Worm (Caenorhabditis elegans) whole organism, late embryonic: Measurements from ENCODE around the gene plep-1.

ENCODE experiments used
- C08G9.2 ChIP-seq: sonication (generic microtip); optimal IDR thresholded peaks from 2 replicates; lab custom pipeline; 2016; ENCODE audit warnings: mild to moderate bottlenecking, missing genetic modification characterization, moderate library complexity, missing compliant biosample characterization
- C38D4.7 ChIP-seq: fragments of 200-800 bp; sonication (Bioruptor generic); optimal IDR thresholded peaks from 2 replicates; lab custom pipeline; 2018; ENCODE audit warnings: mild to moderate bottlenecking, missing genetic modification characterization, moderate library complexity, missing compliant biosample characterization
- F13H6.1 ChIP-seq: sonication (generic microtip); optimal IDR thresholded peaks from 2 replicates; lab custom pipeline; 2016; ENCODE audit warnings: missing genetic modification characterization, missing compliant biosample characterization
- T23F11.4 ChIP-seq: fragments of 200-800 bp; sonication (Bioruptor generic); optimal IDR thresholded peaks from 2 replicates; lab custom pipeline; 2018; ENCODE audit warnings: mild to moderate bottlenecking, missing genetic modification characterization, missing compliant biosample characterization
- ahr-1 ChIP-seq: sonication (generic microtip); optimal IDR thresholded peaks from 2 replicates; lab custom pipeline; 2016; ENCODE audit warnings: missing genetic modification characterization, missing compliant biosample characterization
- ceh-14 ChIP-seq: sonication (generic microtip); optimal IDR thresholded peaks from 2 replicates; lab custom pipeline; 2016; ENCODE audit warnings: missing genotype, missing genetic modification characterization, missing compliant biosample characterization
- ceh-18 ChIP-seq: sonication (generic microtip); optimal IDR thresholded peaks from 2 replicates; lab custom pipeline; 2016; ENCODE audit warnings: missing genetic modification characterization, missing compliant biosample characterization
- ceh-22 ChIP-seq: sonication (generic microtip); optimal IDR thresholded peaks from 2 replicates; lab custom pipeline; 2017; ENCODE audit warnings: missing biosample characterization, missing genetic modification characterization
- ceh-34 ChIP-seq: sonication (generic microtip); optimal IDR thresholded peaks from 2 replicates; lab custom pipeline; 2016; ENCODE audit warnings: mild to moderate bottlenecking, missing genetic modification characterization, missing compliant biosample characterization
- ceh-9 ChIP-seq: sonication (generic microtip); optimal IDR thresholded peaks from 2 replicates; lab custom pipeline; 2016; ENCODE audit warnings: mild to moderate bottlenecking, missing genetic modification characterization, inconsistent platforms, missing compliant biosample characterization
- dmd-4 ChIP-seq: sonication (generic microtip); optimal IDR thresholded peaks from 2 replicates; lab custom pipeline; 2016; ENCODE audit warnings: borderline replicate concordance, missing genetic modification characterization, missing compliant biosample characterization
- dve-1 ChIP-seq: sonication (generic microtip); optimal IDR thresholded peaks from 2 replicates; lab custom pipeline; 2017; ENCODE audit warnings: antibody characterized with exemption, mild to moderate bottlenecking, missing genetic modification characterization, missing compliant biosample characterization
- elt-2 ChIP-seq: sonication (generic microtip); optimal IDR thresholded peaks from 2 replicates; lab custom pipeline; 2016; ENCODE audit warnings: missing genetic modification reagents, missing genetic modification characterization, missing compliant biosample characterization
- elt-4 ChIP-seq: sonication (generic microtip); optimal IDR thresholded peaks from 2 replicates; lab custom pipeline; 2016; ENCODE audit warnings: missing genetic modification characterization, missing compliant biosample characterization
- ets-4 ChIP-seq: sonication (generic microtip); optimal IDR thresholded peaks from 2 replicates; lab custom pipeline; 2016; ENCODE audit warnings: missing genetic modification characterization, missing compliant biosample characterization
- eyg-1 ChIP-seq: sonication (generic microtip); optimal IDR thresholded peaks from 2 replicates; lab custom pipeline; 2016; ENCODE audit warnings: missing genotype, missing genetic modification characterization, missing compliant biosample characterization
- fax-1 ChIP-seq: sonication (generic microtip); optimal IDR thresholded peaks from 2 replicates; lab custom pipeline; 2016; ENCODE audit warnings: missing genotype, missing genetic modification characterization, missing compliant biosample characterization
- fkh-10 ChIP-seq: fragments of 150-350 bp; optimal IDR thresholded peaks from 2 replicates; lab custom pipeline; 2014; ENCODE audit warnings: missing biosample characterization, missing genetic modification reagents, missing genetic modification characterization
- fkh-6 ChIP-seq: sonication (generic microtip); optimal IDR thresholded peaks from 2 replicates; lab custom pipeline; 2016; ENCODE audit warnings: missing genetic modification characterization, missing compliant biosample characterization
- hlh-13 ChIP-seq: fragments of 200-800 bp; sonication (Bioruptor generic); optimal IDR thresholded peaks from 2 replicates; lab custom pipeline; 2018; ENCODE audit warnings: mild to moderate bottlenecking, missing genetic modification characterization, missing compliant biosample characterization
- hlh-15 ChIP-seq: sonication (generic microtip); optimal IDR thresholded peaks from 2 replicates; lab custom pipeline; 2016; ENCODE audit warnings: missing genetic modification characterization, missing compliant biosample characterization
- hlh-30 ChIP-seq: sonication (generic microtip); optimal IDR thresholded peaks from 2 replicates; lab custom pipeline; 2017; ENCODE audit warnings: antibody characterized with exemption, missing genetic modification characterization, missing compliant biosample characterization; ENCODE audit not compliant: insufficient read depth
- hlh-6 ChIP-seq: sonication (generic microtip); optimal IDR thresholded peaks from 2 replicates; lab custom pipeline; 2016; ENCODE audit warnings: missing genotype, missing genetic modification characterization, missing compliant biosample characterization
- hlh-8 ChIP-seq: sonication (generic microtip); optimal IDR thresholded peaks from 2 replicates; lab custom pipeline; 2016; ENCODE audit warnings: missing genotype, missing genetic modification characterization, missing compliant biosample characterization
- madf-2 ChIP-seq: sonication (generic microtip); optimal IDR thresholded peaks from 2 replicates; lab custom pipeline; 2017; ENCODE audit warnings: missing genetic modification characterization, missing compliant biosample characterization
- nhr-11 ChIP-seq: fragments of 150-350 bp; optimal IDR thresholded peaks from 2 replicates; lab custom pipeline; 2014; ENCODE audit warnings: missing biosample characterization, missing genetic modification characterization
- nhr-232 ChIP-seq: sonication (generic microtip); optimal IDR thresholded peaks from 2 replicates; lab custom pipeline; 2016; ENCODE audit warnings: missing genetic modification characterization, missing compliant biosample characterization
- npax-4 ChIP-seq: sonication (generic microtip); optimal IDR thresholded peaks from 2 replicates; lab custom pipeline; 2016; ENCODE audit warnings: missing genetic modification characterization, missing compliant biosample characterization
- odd-2 ChIP-seq: sonication (generic microtip); optimal IDR thresholded peaks from 2 replicates; lab custom pipeline; 2017; ENCODE audit warnings: antibody characterized with exemption, mild to moderate bottlenecking, missing genetic modification characterization, missing compliant biosample characterization
- pag-3 ChIP-seq: sonication (generic microtip); optimal IDR thresholded peaks from 2 replicates; lab custom pipeline; 2016; ENCODE audit warnings: missing compliant biosample characterization, missing genetic modification characterization, borderline replicate concordance
- pat-9 ChIP-seq: fragments of 200-800 bp; sonication (Bioruptor generic); optimal IDR thresholded peaks from 2 replicates; lab custom pipeline; 2018; ENCODE audit warnings: mild to moderate bottlenecking, missing genetic modification characterization, moderate library complexity, missing compliant biosample characterization
- pax-1 ChIP-seq: fragments of 150-350 bp; optimal IDR thresholded peaks from 2 replicates; lab custom pipeline; 2014; ENCODE audit warnings: missing biosample characterization, missing genetic modification characterization
- pha-4 ChIP-seq: fragments of 150-350 bp; optimal IDR thresholded peaks from 2 replicates; lab custom pipeline; 2018; ENCODE audit warnings: missing biosample characterization, missing genetic modification reagents, missing genetic modification characterization
- pqm-1 ChIP-seq: sonication (generic microtip); optimal IDR thresholded peaks from 2 replicates; lab custom pipeline; 2016; ENCODE audit warnings: missing genetic modification characterization, missing compliant biosample characterization
- pros-1 ChIP-seq: fragments of 150-350 bp; optimal IDR thresholded peaks from 2 replicates; lab custom pipeline; 2014; ENCODE audit warnings: missing biosample characterization, missing genetic modification reagents, missing genetic modification characterization
- ref-2 ChIP-seq: sonication (generic microtip); optimal IDR thresholded peaks from 2 replicates; lab custom pipeline; 2016; ENCODE audit warnings: missing genetic modification characterization, missing compliant biosample characterization
- sdc-2 ChIP-seq: sonication (generic microtip); optimal IDR thresholded peaks from 2 replicates; lab custom pipeline; 2016; ENCODE audit warnings: missing genotype, missing genetic modification characterization, missing compliant biosample characterization
- syd-9 ChIP-seq: sonication (generic microtip); optimal IDR thresholded peaks from 2 replicates; lab custom pipeline; 2016; ENCODE audit warnings: mild to moderate bottlenecking, missing genetic modification characterization, moderate library complexity, missing compliant biosample characterization
- tbx-2 ChIP-seq: sonication (generic microtip); optimal IDR thresholded peaks from 2 replicates; lab custom pipeline; 2016; ENCODE audit warnings: missing genetic modification characterization, missing compliant biosample characterization
- tbx-7 ChIP-seq: sonication (generic microtip); optimal IDR thresholded peaks from 2 replicates; lab custom pipeline; 2016; ENCODE audit warnings: missing genotype, missing genetic modification characterization, missing compliant biosample characterization
- unc-3 ChIP-seq, 2 experiments: fragments of 200-800 bp in 1 of 2; sonication (Bioruptor generic) in 1 of 2; sonication (generic microtip) in 1 of 2; conservative IDR thresholded peaks in 1 of 2; optimal IDR thresholded peaks in 1 of 2; 2 replicates each; pipeline versions ENCODE4 v1.3.6 to Lab custom; 2016 to 2022; ENCODE audit warnings: missing compliant biosample characterization in 2 of 2, missing genetic modification characterization in 2 of 2, missing genetic modification reagents in 1 of 2
- unc-55 ChIP-seq: sonication (generic microtip); optimal IDR thresholded peaks from 2 replicates; lab custom pipeline; 2017; ENCODE audit warnings: missing biosample characterization, missing genetic modification reagents, missing genetic modification characterization
- unc-86 ChIP-seq: sonication (generic microtip); optimal IDR thresholded peaks from 2 replicates; lab custom pipeline; 2016; ENCODE audit warnings: missing genetic modification characterization, missing compliant biosample characterization
- ztf-16 ChIP-seq: sonication (generic microtip); optimal IDR thresholded peaks from 2 replicates; lab custom pipeline; 2017; ENCODE audit warnings: missing genetic modification characterization, missing compliant biosample characterization

The plep-1 gene

ce11 chrII:4309112-4309511, 2.9 kb downstream of the plep-1 start:
- peak; percentile 76 for TF ChIP-seq unc-55 (GFP tag; lab: Kevin White, UChicago)

- TF ChIP-seq nhr-11 (tag; lab: Kevin White, UChicago) = no peak
- TF ChIP-seq elt-4 (tag; lab: Kevin White, UChicago) = no peak
- TF ChIP-seq, all 69 proteins: peak for 0
Measured at ce11 chrII:4306921-4307630, 4.9 kb downstream of the plep-1 start, which contains the start of gene Y52E8A.3. Gene Y52E8A.3 (minus strand): TSS chrII:4306971.

- no peak for TF ChIP-seq pros-1 (tag; lab: Kevin White, UChicago)
- no peak for TF ChIP-seq eyg-1 (tag; lab: Kevin White, UChicago)
- TF ChIP-seq C38D4.7 (GFP tag; lab: Kevin White, UChicago) = no peak
- TF ChIP-seq hlh-6 (tag; lab: Kevin White, UChicago) = no peak
- no peak for TF ChIP-seq ets-4 (tag; lab: Kevin White, UChicago)
- TF ChIP-seq dve-1 = no peak
- no peak for TF ChIP-seq pqm-1
Measured at ce11 chrII:4301307-4301706, 10.7 kb downstream of the plep-1 start, which contains the start of gene gtf-2F1. Gene gtf-2F1 (plus strand): TSS chrII:4301607.

- no peak for TF ChIP-seq eyg-1 (tag; lab: Kevin White, UChicago)
- no peak for TF ChIP-seq C38D4.7 (GFP tag; lab: Kevin White, UChicago)
- TF ChIP-seq unc-3 (GFP tag; conservative IDR thresholded peaks at IDR 0.05; lab: Robert Waterston, UW) = no peak
- peak; percentile 36 for TF ChIP-seq unc-3 (tag; optimal IDR thresholded peaks at IDR 0.05; lab: Kevin White, UChicago)
- no peak for TF ChIP-seq npax-4
- peak; percentile 88 for TF ChIP-seq C08G9.2 (tag; lab: Kevin White, UChicago)
- no peak for TF ChIP-seq odd-2
- TF ChIP-seq ceh-22 (tag; lab: Kevin White, UChicago) = no peak
- peak; percentile 73 for TF ChIP-seq hlh-8
- peak; percentile 65 for TF ChIP-seq ceh-18 (tag; lab: Kevin White, UChicago)
- TF ChIP-seq ceh-14 (tag; lab: Kevin White, UChicago) = peak; percentile 71
- no peak for TF ChIP-seq hlh-15 (tag; lab: Kevin White, UChicago)
- TF ChIP-seq ref-2 = peak; percentile 76
- no peak for TF ChIP-seq nhr-232 (tag; lab: Kevin White, UChicago)
- no peak for TF ChIP-seq nhr-11 (tag; lab: Kevin White, UChicago)
- no peak for TF ChIP-seq pag-3 (tag; lab: Kevin White, UChicago)
- no peak for TF ChIP-seq sdc-2 (tag; lab: Kevin White, UChicago)
- peak; percentile 83 for TF ChIP-seq pax-1 (tag; lab: Kevin White, UChicago)
- peak; percentile 48 for TF ChIP-seq pqm-1
- TF ChIP-seq elt-2 (tag; lab: Kevin White, UChicago) = peak; percentile 84
- no peak for TF ChIP-seq unc-86 (tag; lab: Kevin White, UChicago)
- TF ChIP-seq fkh-6 (tag; lab: Kevin White, UChicago) = no peak
- TF ChIP-seq pros-1 (tag; lab: Kevin White, UChicago) = no peak
- peak; percentile 30 for TF ChIP-seq F13H6.1
- TF ChIP-seq ceh-9 (tag; lab: Kevin White, UChicago) = no peak
- TF ChIP-seq fkh-10 (GFP tag; lab: Kevin White, UChicago) = no peak
- TF ChIP-seq fax-1 (tag; lab: Kevin White, UChicago) = no peak
- no peak for TF ChIP-seq syd-9 (tag; lab: Kevin White, UChicago)
- peak; percentile 41 for TF ChIP-seq ztf-16
- TF ChIP-seq hlh-13 (GFP tag; lab: Kevin White, UChicago) = no peak
- no peak for TF ChIP-seq elt-4 (tag; lab: Kevin White, UChicago)
- TF ChIP-seq dmd-4 (tag; lab: Kevin White, UChicago) = no peak
- no peak for TF ChIP-seq pha-4 (tag; lab: Kevin White, UChicago)
- peak; percentile 58 for TF ChIP-seq tbx-7 (tag; lab: Kevin White, UChicago)
- TF ChIP-seq ceh-34 (tag; lab: Kevin White, UChicago) = peak; percentile 87
- peak; percentile 6 for TF ChIP-seq ahr-1 (tag; lab: Kevin White, UChicago)
- TF ChIP-seq tbx-2 (tag; lab: Kevin White, UChicago) = peak; percentile 86
- TF ChIP-seq madf-2 (tag; lab: Kevin White, UChicago) = no peak
- no peak for TF ChIP-seq hlh-30 (tag; lab: Kevin White, UChicago)
- TF ChIP-seq pat-9 (tag; lab: Kevin White, UChicago) = no peak
- no peak for TF ChIP-seq T23F11.4 (GFP tag; lab: Kevin White, UChicago)
Measured at ce11 chrII:4299227-4299703, 12.8 kb downstream of the plep-1 start, which contains the start of gene sco-1. Gene sco-1 (plus strand): TSS chrII:4299653.
